Fruit fly (Drosophila melanogaster): ENCODE results near the gene AOX2.

The AOX2 gene

dm6 chr3R:15542314-15542713, at the start of gene AOX2:
Gene AOX2, minus strand, starts transcription at chr3R:15542414.
- TF ChIP-seq ind (GFP tag; optimal IDR thresholded peaks at IDR 0.05) (no peak), mam (GFP tag; optimal IDR thresholded peaks at IDR 0.05) (no peak), Hand (GFP tag; optimal IDR thresholded peaks at IDR 0.05) (no peak), Hr3 (GFP tag; optimal IDR thresholded peaks at IDR 0.05) (no peak), Ptx1 (GFP tag; IDR thresholded peaks at IDR 0.05) (no peak), bowl (GFP tag; IDR thresholded peaks at IDR 0.05) (no peak), sisA (GFP tag; IDR thresholded peaks at IDR 0.05) (no peak), CG11695 (GFP tag; IDR thresholded peaks at IDR 0.05) (no peak), ham (GFP tag; IDR thresholded peaks at IDR 0.05) (no peak), Fer1 (GFP tag; optimal IDR thresholded peaks at IDR 0.05) (no peak)

- TF ChIP-seq pfk (GFP tag; optimal IDR thresholded peaks at IDR 0.05) (peak; percentile 83), Antp (GFP tag; optimal IDR thresholded peaks at IDR 0.05) (no peak), klu (GFP tag; IDR thresholded peaks at IDR 0.05) (no peak), mirr (GFP tag; optimal IDR thresholded peaks at IDR 0.05) (no peak), CG6254 (GFP tag; optimal IDR thresholded peaks at IDR 0.05) (peak; percentile 96), CG12071 (GFP tag; optimal IDR thresholded peaks at IDR 0.05) (no peak), Ets65A (GFP tag) (peak; percentile 69), lov (optimal IDR thresholded peaks at IDR 0.05) (no peak), lov (GFP tag; IDR thresholded peaks at IDR 0.05) (0 out of 3 replicates have a peak, but pooled peaks have one; percentile 59), Kr (GFP tag; optimal IDR thresholded peaks at IDR 0.05) (peak; percentile 27), D19A (tag; optimal IDR thresholded peaks at IDR 0.05) (peak; percentile 74), nmo (GFP tag; optimal IDR thresholded peaks at IDR 0.05) (peak; percentile 12), Camta (GFP tag; optimal IDR thresholded peaks at IDR 0.05) (no peak)
Measured at dm6 chr3R:15588567-15589321, 46.5 kb upstream of the AOX2 start.

- no peak for TF ChIP-seq p53 (GFP tag; optimal IDR thresholded peaks at IDR 0.05)
- no peak for TF ChIP-seq Bteb2 (GFP tag; optimal IDR thresholded peaks at IDR 0.05)
- no peak for TF ChIP-seq kni (GFP tag; optimal IDR thresholded peaks at IDR 0.05)
- peak; percentile 54 for TF ChIP-seq CG17829 (tag; optimal IDR thresholded peaks at IDR 0.05)
- TF ChIP-seq nerfin-1 (tag; optimal IDR thresholded peaks at IDR 0.05): no peak
- peak; percentile 50; the same call in 1 of the 2 replicates for TF ChIP-seq Xrp1 (GFP tag; IDR thresholded peaks at IDR 0.05)
- no peak for TF ChIP-seq CG12071 (GFP tag; optimal IDR thresholded peaks at IDR 0.05)
- TF ChIP-seq CG14710 (tag; optimal IDR thresholded peaks at IDR 0.05): peak; percentile 20
- no peak for TF ChIP-seq ttk (GFP tag; IDR thresholded peaks at IDR 0.05)
- peak; percentile 24 for TF ChIP-seq CG8924 (tag; optimal IDR thresholded peaks at IDR 0.05)
- no peak for TF ChIP-seq CG17385 (GFP tag; optimal IDR thresholded peaks at IDR 0.05)
- TF ChIP-seq kah (GFP tag; optimal IDR thresholded peaks at IDR 0.05): peak; percentile 18
- TF ChIP-seq en (GFP tag; optimal IDR thresholded peaks at IDR 0.05): no peak
- TF ChIP-seq MBD-R2 (GFP tag; IDR thresholded peaks at IDR 0.05): no peak
- no peak for TF ChIP-seq Aef1 (GFP tag; IDR thresholded peaks at IDR 0.05)
- TF ChIP-seq sens (GFP tag): peak; percentile 83
- TF ChIP-seq CG9437 (GFP tag; optimal IDR thresholded peaks at IDR 0.05): no peak
- TF ChIP-seq CG10431 (GFP tag; optimal IDR thresholded peaks at IDR 0.05): no peak
- peak; percentile 43; the same call in 1 of the 2 replicates for TF ChIP-seq CG17328 (GFP tag; IDR thresholded peaks at IDR 0.05)
- no peak for TF ChIP-seq lov (optimal IDR thresholded peaks at IDR 0.05)
- TF ChIP-seq lov (GFP tag; IDR thresholded peaks at IDR 0.05): no peak
- TF ChIP-seq CG10959 (GFP tag; IDR thresholded peaks at IDR 0.05): peak; percentile 60
- no peak for TF ChIP-seq CG14965 (GFP tag; optimal IDR thresholded peaks at IDR 0.05; ENCODE audit: borderline replicate concordance)
- no peak for TF ChIP-seq ato (GFP tag; IDR thresholded peaks at IDR 0.05; ENCODE audit: partially characterized antibody)
- 0 out of 3 replicates have a peak, but pooled peaks have one; percentile 10 for TF ChIP-seq CG17361 (GFP tag; IDR thresholded peaks at IDR 0.05)
- TF ChIP-seq knrl (GFP tag; IDR thresholded peaks at IDR 0.05; ENCODE audit: partially characterized antibody): no peak
- TF ChIP-seq prd (optimal IDR thresholded peaks at IDR 0.05): no peak
- TF ChIP-seq prd (GFP tag; IDR thresholded peaks at IDR 0.05): peak; percentile 55; the same call in 1 of the 3 replicates
- peak; percentile 56 for TF ChIP-seq CG2712 (tag; optimal IDR thresholded peaks at IDR 0.05)
Measured at dm6 chr3R:15587491-15587890, 45.3 kb upstream of the AOX2 start.

All from whole organism, embryonic.